Worm (Caenorhabditis elegans): Measurements from ENCODE around the gene fbxa-113.

fbxa-113 gene

ce11 chrV:20237429-20237828 lies 34.2 kb downstream of the fbxa-113 start, which contains the start of gene sld-5:
TSS of gene sld-5 (minus strand) at chrV:20237745.
- TF ChIP-seq W03F9.2 (tag; optimal IDR thresholded peaks at IDR 0.05), result no peak
- no peak for TF ChIP-seq dao-5 (tag; optimal IDR thresholded peaks at IDR 0.05)
- no peak for TF ChIP-seq him-1 (tag; optimal IDR thresholded peaks at IDR 0.05)

ce11 chrV:20241243-20241862 lies 38.2 kb downstream of the fbxa-113 start:
- no peak for TF ChIP-seq W03F9.2 (tag; optimal IDR thresholded peaks at IDR 0.05)
- no peak for TF ChIP-seq dao-5 (tag; optimal IDR thresholded peaks at IDR 0.05)
- TF ChIP-seq him-1 (tag; optimal IDR thresholded peaks at IDR 0.05), result no peak

- TF ChIP-seq dao-5 (tag; optimal IDR thresholded peaks at IDR 0.05), result no peak
- no peak for TF ChIP-seq him-1 (tag; optimal IDR thresholded peaks at IDR 0.05)
- no peak for TF ChIP-seq W03F9.2 (tag; optimal IDR thresholded peaks at IDR 0.05)
Observed at ce11 chrV:20249438-20250120, 46.4 kb downstream of the fbxa-113 start, which contains the start of gene swsn-1. TSS of gene swsn-1 (minus strand) at chrV:20249488.
